Fruit fly (Drosophila melanogaster) whole organism, embryonic: ENCODE data around the gene Cyp313b1.
A peak's percentile ranks its signal among the peaks of the same experiment; 100 is the strongest.

Source experiments
- Aef1 ChIP-seq: fragments of 200-800 bp; sonication (Bioruptor generic); IDR thresholded peaks from 3 replicates; pipeline ENCODE4 v1.3.6; 2022; ENCODE audit warnings: missing biosample characterization, missing genetic modification characterization
- Atf-2 ChIP-seq: fragments of 200-800 bp; sonication (Bioruptor generic); optimal IDR thresholded peaks from 2 replicates; lab custom pipeline; 2016; ENCODE audit warnings: missing biosample characterization, missing genetic modification characterization
- Bteb2 ChIP-seq: fragments of 200-800 bp; sonication (Bioruptor generic); optimal IDR thresholded peaks from 2 replicates; lab custom pipeline; 2016; ENCODE audit warnings: missing biosample characterization, missing genetic modification characterization
- CG1024 ChIP-seq: fragments of 200-800 bp; sonication (Bioruptor generic); IDR thresholded peaks from 2 replicates; pipeline ENCODE4 v1.3.6; 2022; ENCODE audit warnings: missing biosample characterization, missing genetic modification characterization
- CG10321 ChIP-seq: fragments of 200-800 bp; sonication (Bioruptor generic); IDR thresholded peaks from 2 replicates; pipeline ENCODE4 v1.3.6; 2022; ENCODE audit warnings: missing biosample characterization, missing genetic modification characterization
- CG10543 ChIP-seq: fragments of 200-800 bp; sonication (Bioruptor generic); optimal IDR thresholded peaks from 3 replicates; lab custom pipeline; 2017; ENCODE audit warnings: missing biosample characterization, mild to moderate bottlenecking, missing genetic modification characterization, moderate library complexity
- CG11085 ChIP-seq: fragments of 200-800 bp; sonication (Bioruptor generic); IDR thresholded peaks from 2 replicates; pipeline ENCODE4 v1.3.6; 2022; ENCODE audit warnings: missing biosample characterization, missing genetic modification characterization
- CG12071 ChIP-seq: fragments of 200-800 bp; sonication (Bioruptor generic); optimal IDR thresholded peaks from 3 replicates; lab custom pipeline; 2018; ENCODE audit warnings: missing biosample characterization, mild to moderate bottlenecking, missing genetic modification characterization
- CG12659 ChIP-seq: fragments of 200-800 bp; sonication (Bioruptor generic); optimal IDR thresholded peaks from 3 replicates; lab custom pipeline; 2017; ENCODE audit warnings: mild to moderate bottlenecking, missing biosample characterization, missing genetic modification reagents, missing genetic modification characterization
- CG15073 ChIP-seq: fragments of 200-800 bp; sonication (Bioruptor generic); optimal IDR thresholded peaks from 2 replicates; lab custom pipeline; 2016; ENCODE audit warnings: missing biosample characterization, missing genetic modification characterization
- CG15479 ChIP-seq: fragments of 200-800 bp; sonication (Bioruptor generic); optimal IDR thresholded peaks from 3 replicates; lab custom pipeline; 2019; ENCODE audit warnings: missing biosample characterization, mild to moderate bottlenecking, missing genetic modification characterization, moderate library complexity
- CG16815 ChIP-seq: fragments of 200-800 bp; sonication (Bioruptor generic); optimal IDR thresholded peaks from 3 replicates; lab custom pipeline; 2017; ENCODE audit warnings: missing biosample characterization, mild to moderate bottlenecking, missing genetic modification characterization
- CG18262 ChIP-seq: fragments of 200-800 bp; optimal IDR thresholded peaks from 3 replicates; lab custom pipeline; 2019; ENCODE audit warnings: missing biosample characterization, mild to moderate bottlenecking, missing genetic modification characterization, moderate library complexity
- CG1832 ChIP-seq: fragments of 200-800 bp; sonication (Bioruptor generic); optimal IDR thresholded peaks from 2 replicates; lab custom pipeline; 2017; ENCODE audit warnings: missing biosample characterization, mild to moderate bottlenecking, missing genetic modification characterization, inconsistent platforms
- CG2120 ChIP-seq: fragments of 200-800 bp; sonication (Bioruptor generic); optimal IDR thresholded peaks from 3 replicates; lab custom pipeline; 2016; ENCODE audit warnings: missing biosample characterization, missing genetic modification characterization
- CG31365 ChIP-seq: fragments of 200-800 bp; sonication (Bioruptor generic); optimal IDR thresholded peaks from 2 replicates; lab custom pipeline; 2018; ENCODE audit warnings: missing biosample characterization, mild to moderate bottlenecking, missing genetic modification characterization
- CG34376 ChIP-seq: fragments of 200-800 bp; sonication (Bioruptor generic); optimal IDR thresholded peaks from 2 replicates; lab custom pipeline; 2018; ENCODE audit warnings: missing biosample characterization, mild to moderate bottlenecking, missing genetic modification characterization
- CG4328 ChIP-seq: fragments of 200-800 bp; sonication (Bioruptor generic); optimal IDR thresholded peaks from 3 replicates; lab custom pipeline; 2017; ENCODE audit warnings: missing biosample characterization, missing genetic modification reagents, missing genetic modification characterization
- CG43689 ChIP-seq: fragments of 200-800 bp; sonication (Bioruptor generic); IDR thresholded peaks from 2 replicates; pipeline ENCODE4 v1.3.6; 2022; ENCODE audit warnings: missing biosample characterization, missing genetic modification characterization
- CG4424 ChIP-seq: fragments of 200-800 bp; sonication (Bioruptor generic); optimal IDR thresholded peaks from 3 replicates; lab custom pipeline; 2016; ENCODE audit warnings: missing biosample characterization, missing genetic modification characterization
- CG4617 ChIP-seq: fragments of 200-800 bp; sonication (Bioruptor generic); optimal IDR thresholded peaks from 3 replicates; lab custom pipeline; 2016; ENCODE audit warnings: missing biosample characterization, missing genetic modification characterization, borderline replicate concordance
- CG4854 ChIP-seq: fragments of 200-800 bp; sonication (Bioruptor generic); optimal IDR thresholded peaks from 2 replicates; lab custom pipeline; 2016; ENCODE audit warnings: missing biosample characterization, missing genetic modification characterization, inconsistent platforms
- CG7839 ChIP-seq: fragments of 200-800 bp; sonication (Bioruptor generic); optimal IDR thresholded peaks from 3 replicates; lab custom pipeline; 2018; ENCODE audit warnings: missing biosample characterization, mild to moderate bottlenecking, missing genetic modification characterization, moderate library complexity
- Dek ChIP-seq: fragments of 200-800 bp; sonication (Bioruptor generic); optimal IDR thresholded peaks from 3 replicates; lab custom pipeline; 2019; ENCODE audit warnings: missing biosample characterization, mild to moderate bottlenecking, missing genetic modification characterization, moderate library complexity
- HLH4C ChIP-seq: fragments of 200-800 bp; sonication (Bioruptor generic); IDR thresholded peaks from 3 replicates; pipeline ENCODE4 v1.3.6; 2022; ENCODE audit warnings: missing biosample characterization, missing genetic modification characterization; ENCODE audit not compliant: partially characterized antibody
- Hey ChIP-seq: fragments of 200-800 bp; sonication (Bioruptor generic); optimal IDR thresholded peaks from 3 replicates; lab custom pipeline; 2018; ENCODE audit warnings: missing biosample characterization, mild to moderate bottlenecking, missing genetic modification characterization
- Kr ChIP-seq: fragments of 200-800 bp; sonication (Bioruptor generic); optimal IDR thresholded peaks from 2 replicates; lab custom pipeline; 2017; ENCODE audit warnings: missing biosample characterization, mild to moderate bottlenecking, missing genetic modification characterization
- MESR4 ChIP-seq: fragments of 200-800 bp; sonication (Bioruptor generic); optimal IDR thresholded peaks from 2 replicates; lab custom pipeline; 2018; ENCODE audit warnings: missing biosample characterization, mild to moderate bottlenecking, missing genetic modification characterization, moderate library complexity
- NK7.1 ChIP-seq: fragments of 200-800 bp; sonication (Bioruptor generic); optimal IDR thresholded peaks from 3 replicates; lab custom pipeline; 2016; ENCODE audit warnings: missing biosample characterization, missing genetic modification characterization
- Pdp1 ChIP-seq, 2 experiments: fragments of 200-800 bp; sonication (Bioruptor generic); optimal IDR thresholded peaks; 3 replicates each; lab custom pipeline; 2016; ENCODE audit warnings: missing biosample characterization in 2 of 2, missing genetic modification characterization in 2 of 2, mild to moderate bottlenecking in 1 of 2, moderate library complexity in 1 of 2
- Six4 ChIP-seq: fragments of 200-800 bp; sonication (Bioruptor generic); optimal IDR thresholded peaks from 2 replicates; lab custom pipeline; 2016; ENCODE audit warnings: missing biosample characterization, missing genetic modification characterization
- aop ChIP-seq: fragments of 200-800 bp; sonication (Bioruptor generic); IDR thresholded peaks from 2 replicates; pipeline ENCODE4 v1.3.6; 2022; ENCODE audit warnings: missing biosample characterization, missing genetic modification characterization
- ap ChIP-seq: fragments of 200-800 bp; sonication (Bioruptor generic); IDR thresholded peaks from 2 replicates; pipeline ENCODE4 v1.3.6; 2022; ENCODE audit warnings: missing biosample characterization, missing genetic modification characterization
- bsh ChIP-seq, 2 experiments: fragments of 200-800 bp; sonication (Bioruptor generic); optimal IDR thresholded peaks; 2 replicates each; lab custom pipeline; 2017 to 2018; ENCODE audit warnings: mild to moderate bottlenecking in 2 of 2, missing biosample characterization in 2 of 2, missing genetic modification characterization in 2 of 2, moderate library complexity in 1 of 2
- cato ChIP-seq: fragments of 200-800 bp; sonication (Bioruptor generic); optimal IDR thresholded peaks from 2 replicates; lab custom pipeline; 2016; ENCODE audit warnings: missing biosample characterization, missing genetic modification characterization, borderline replicate concordance
- chinmo ChIP-seq: fragments of 200-800 bp; sonication (Bioruptor generic); IDR thresholded peaks from 4 replicates; pipeline ENCODE4 v1.3.6; 2022; ENCODE audit warnings: missing biosample characterization, missing genetic modification characterization; ENCODE audit not compliant: partially characterized antibody
- chn ChIP-seq: fragments of 200-800 bp; sonication (Bioruptor generic); optimal IDR thresholded peaks from 2 replicates; lab custom pipeline; 2016; ENCODE audit warnings: missing biosample characterization, missing genetic modification characterization
- gfzf ChIP-seq: fragments of 200-800 bp; sonication (Bioruptor generic); optimal IDR thresholded peaks from 2 replicates; lab custom pipeline; 2016; ENCODE audit warnings: missing biosample characterization, mild to moderate bottlenecking, missing genetic modification characterization, moderate library complexity
- hth ChIP-seq: fragments of >200 bp; optimal IDR thresholded peaks from 2 replicates; lab custom pipeline; 2017; ENCODE audit warnings: inconsistent platforms
- klu ChIP-seq: fragments of 200-800 bp; sonication (Bioruptor generic); IDR thresholded peaks from 2 replicates; pipeline ENCODE4 v1.3.6; 2022; ENCODE audit warnings: missing biosample characterization, missing genetic modification characterization
- nau ChIP-seq: fragments of 200-800 bp; sonication (Bioruptor generic); optimal IDR thresholded peaks from 3 replicates; lab custom pipeline; 2017; ENCODE audit warnings: missing biosample characterization, mild to moderate bottlenecking, missing genetic modification characterization, missing genetic modification reagents
- nerfin-2 ChIP-seq: fragments of 200-800 bp; sonication (Bioruptor generic); IDR thresholded peaks from 2 replicates; pipeline ENCODE4 v1.3.6; 2022; ENCODE audit warnings: missing biosample characterization, missing genetic modification characterization; ENCODE audit not compliant: partially characterized antibody
- p53 ChIP-seq: fragments of 200-800 bp; sonication (Bioruptor generic); optimal IDR thresholded peaks from 2 replicates; lab custom pipeline; 2016; ENCODE audit warnings: missing biosample characterization, missing genetic modification characterization
- pan ChIP-seq, 4 experiments: fragments of >200 bp in 3 of 4; fragments of 200-800 bp in 1 of 4; sonication (Bioruptor generic) in 1 of 4; optimal IDR thresholded peaks in 3 of 4; IDR thresholded peaks in 1 of 4; 2 replicates each; pipeline versions ENCODE4 v1.3.6 to Lab custom; 2017 to 2022; ENCODE audit warnings: missing biosample characterization in 2 of 4, missing genetic modification characterization in 2 of 4, mixed read lengths in 1 of 4
- pita ChIP-seq: fragments of 200-800 bp; sonication (Bioruptor generic); optimal IDR thresholded peaks from 2 replicates; lab custom pipeline; 2017; ENCODE audit warnings: missing biosample characterization, mild to moderate bottlenecking, missing genetic modification characterization
- salm ChIP-seq: fragments of 200-800 bp; sonication (Bioruptor generic); optimal IDR thresholded peaks from 2 replicates; lab custom pipeline; 2018; ENCODE audit warnings: missing biosample characterization, mild to moderate bottlenecking, missing genetic modification characterization
- sima ChIP-seq: fragments of 200-800 bp; sonication (Bioruptor generic); optimal IDR thresholded peaks from 2 replicates; lab custom pipeline; 2016; ENCODE audit warnings: missing biosample characterization, missing genetic modification characterization
- sob ChIP-seq: fragments of 200-800 bp; sonication (Bioruptor generic); IDR thresholded peaks from 2 replicates; pipeline ENCODE4 v1.3.6; 2022; ENCODE audit warnings: missing biosample characterization, missing genetic modification characterization
- ssp ChIP-seq: fragments of 200-800 bp; sonication (Bioruptor generic); IDR thresholded peaks from 2 replicates; pipeline ENCODE4 v1.3.6; 2022; ENCODE audit warnings: missing biosample characterization, missing genetic modification characterization

The Cyp313b1 gene

dm6 chr3R:8652731-8653130 is 7.3 kb upstream of the Cyp313b1 start, which contains the start of the genes Sys1 and Dhod (continued):
- TF ChIP-seq Hey (no peak), pita (GFP tag; lab: Kevin White, UChicago) (no peak), CG43689 (GFP tag; lab: Robert Waterston, UW) (peak; percentile 20; the same call in 1 of the 2 replicates), CG11085 (0 out of 2 replicates have a peak, but pooled peaks have one; percentile 27), pan (optimal IDR thresholded peaks at IDR 0.05; lab: Kevin White, UChicago) (no peak), pan (GFP tag; optimal IDR thresholded peaks at IDR 0.05 in 1 of 2, IDR thresholded peaks at IDR 0.05 in 1 of 2) (peak in 1 of 2 experiments; percentile 72), klu (GFP tag; lab: Robert Waterston, UW) (peak; percentile 40; the same call in 1 of the 2 replicates), CG4328 (no peak), CG4424 (GFP tag; lab: Kevin White, UChicago) (peak; percentile 70), Aef1 (GFP tag; lab: Robert Waterston, UW) (0 out of 3 replicates have a peak, but pooled peaks have one; percentile 35), aop (GFP tag; lab: Robert Waterston, UW) (no peak), chn (GFP tag; lab: Kevin White, UChicago) (peak; percentile 56), sob (GFP tag; lab: Robert Waterston, UW) (peak; percentile 78), CG16815 (GFP tag; lab: Kevin White, UChicago) (peak; percentile 16), CG1832 (GFP tag; lab: Kevin White, UChicago) (no peak), gfzf (peak; percentile 16), ssp (GFP tag; lab: Robert Waterston, UW) (peak; percentile 58), sima (no peak), CG12071 (GFP tag; lab: Kevin White, UChicago) (no peak), p53 (GFP tag; lab: Kevin White, UChicago) (no peak), CG4854 (GFP tag; lab: Kevin White, UChicago) (peak; percentile 51), NK7.1 (peak; percentile 39), hth (no peak), nerfin-2 (peak; percentile 64; the same call in 1 of the 2 replicates), CG7839 (peak; percentile 59), HLH4C (GFP tag; lab: Robert Waterston, UW) (peak; percentile 83), CG34376 (GFP tag; lab: Kevin White, UChicago) (peak; percentile 46), Kr (peak; percentile 10), CG12659 (peak; percentile 52), bsh (GFP tag; optimal IDR thresholded peaks at IDR 0.05; lab: Kevin White, UChicago) (peak in 1 of 2 experiments; percentile 53), CG4617 (GFP tag; lab: Kevin White, UChicago) (peak; percentile 86), chinmo (GFP tag; lab: Robert Waterston, UW) (peak; percentile 65; the same call in 1 of the 4 replicates), Pdp1 (GFP tag; optimal IDR thresholded peaks at IDR 0.05; lab: Kevin White, UChicago) (peak; percentile 61 to 75), CG18262 (tag; lab: Kevin White, UChicago) (peak; percentile 57), cato (GFP tag; lab: Kevin White, UChicago) (peak; percentile 41), CG15073 (GFP tag; lab: Kevin White, UChicago) (no peak), CG10543 (GFP tag; lab: Kevin White, UChicago) (peak; percentile 28), Dek (tag; lab: Kevin White, UChicago) (peak; percentile 20), CG15479 (no peak), Bteb2 (peak; percentile 62), salm (tag; lab: Kevin White, UChicago) (no peak), Six4 (GFP tag; lab: Kevin White, UChicago) (peak; percentile 47), nau (GFP tag; lab: Kevin White, UChicago) (no peak), CG1024 (no peak; the same call in 1 of the 2 replicates), ap (GFP tag; lab: Robert Waterston, UW) (no peak), CG2120 (GFP tag; lab: Kevin White, UChicago) (peak; percentile 86), CG10321 (GFP tag; lab: Robert Waterston, UW) (no peak), MESR4 (GFP tag; lab: Kevin White, UChicago) (peak; percentile 56), CG31365 (tag; lab: Kevin White, UChicago) (no peak), Atf-2 (GFP tag; lab: Kevin White, UChicago) (peak; percentile 51)
